Fruit fly (Drosophila melanogaster): ENCODE data around the gene CG15824.

Gene CG15824

dm6 chr2L:841708-842107, 43.2 kb downstream of the CG15824 start (continued):
- no peak for TF ChIP-seq vnd (GFP tag; IDR thresholded peaks at IDR 0.05; ENCODE audit: partially characterized antibody)
- peak; percentile 90 for TF ChIP-seq CG2120 (GFP tag; optimal IDR thresholded peaks at IDR 0.05)
- TF ChIP-seq odd (GFP tag; optimal IDR thresholded peaks at IDR 0.05) = peak; percentile 6
- TF ChIP-seq CG4404 (GFP tag; IDR thresholded peaks at IDR 0.05) = peak; percentile 74
- TF ChIP-seq hth (optimal IDR thresholded peaks at IDR 0.05) = no peak
- TF ChIP-seq pfk (GFP tag; optimal IDR thresholded peaks at IDR 0.05) = no peak
- peak; percentile 77 for TF ChIP-seq Rx (GFP tag; IDR thresholded peaks at IDR 0.05)
- TF ChIP-seq br (optimal IDR thresholded peaks at IDR 0.05) = no peak
- peak; percentile 72 for TF ChIP-seq CG13775 (GFP tag; optimal IDR thresholded peaks at IDR 0.05)
- peak; percentile 44 for TF ChIP-seq Atf3 (GFP tag; optimal IDR thresholded peaks at IDR 0.05)
- TF ChIP-seq CG14050 (GFP tag; IDR thresholded peaks at IDR 0.05) = peak; percentile 44; the same call in 2 of the 3 replicates
- TF ChIP-seq CG8089 (GFP tag; optimal IDR thresholded peaks at IDR 0.05) = peak; percentile 57
- peak; percentile 83 for TF ChIP-seq Xrp1 (GFP tag; IDR thresholded peaks at IDR 0.05)
- peak; percentile 79 for TF ChIP-seq E2f1 (GFP tag; IDR thresholded peaks at IDR 0.05)
- TF ChIP-seq CG14710 (tag; optimal IDR thresholded peaks at IDR 0.05) = peak; percentile 39
- TF ChIP-seq CG9876 (GFP tag; optimal IDR thresholded peaks at IDR 0.05) = peak; percentile 29
- TF ChIP-seq CG34422 (GFP tag; IDR thresholded peaks at IDR 0.05) = peak; percentile 68; the same call in 1 of the 3 replicates
- peak; percentile 19 for TF ChIP-seq CG12236 (GFP tag; optimal IDR thresholded peaks at IDR 0.05)
- TF ChIP-seq seq (GFP tag; IDR thresholded peaks at IDR 0.05) = peak; percentile 59; the same call in 1 of the 2 replicates
- TF ChIP-seq vfl (GFP tag; optimal IDR thresholded peaks at IDR 0.05) = peak; percentile 75
- no peak for TF ChIP-seq CG13287 (GFP tag; IDR thresholded peaks at IDR 0.05; ENCODE audit: partially characterized antibody)
- peak; percentile 70; the same call in 1 of the 3 replicates for TF ChIP-seq Mrtf (GFP tag; IDR thresholded peaks at IDR 0.05)
- peak; percentile 50 for TF ChIP-seq NC2β (GFP tag; optimal IDR thresholded peaks at IDR 0.05)
- peak; percentile 23 to 55 for TF ChIP-seq Hr51 (GFP tag; optimal IDR thresholded peaks at IDR 0.05)
- peak; percentile 44 for TF ChIP-seq Usf (GFP tag; optimal IDR thresholded peaks at IDR 0.05)
- peak; percentile 44 for TF ChIP-seq Bdp1 (GFP tag; optimal IDR thresholded peaks at IDR 0.05)
- peak; percentile 93 for TF ChIP-seq Med (GFP tag)
- TF ChIP-seq phol (tag; optimal IDR thresholded peaks at IDR 0.05) = peak; percentile 56
- TF ChIP-seq ERR (GFP tag; optimal IDR thresholded peaks at IDR 0.05) = no peak
- no peak for TF ChIP-seq CG11398 (GFP tag; optimal IDR thresholded peaks at IDR 0.05)
- no peak for TF ChIP-seq tna (GFP tag; IDR thresholded peaks at IDR 0.05; ENCODE audit: partially characterized antibody)
- no peak for TF ChIP-seq knrl (GFP tag; IDR thresholded peaks at IDR 0.05; ENCODE audit: partially characterized antibody)
- peak; percentile 42; the same call in 1 of the 2 replicates for TF ChIP-seq sim (GFP tag; IDR thresholded peaks at IDR 0.05)
- no peak for TF ChIP-seq bigmax (GFP tag; optimal IDR thresholded peaks at IDR 0.05)
- TF ChIP-seq yki (optimal IDR thresholded peaks at IDR 0.05) = no peak
- TF ChIP-seq CG10274 (GFP tag; optimal IDR thresholded peaks at IDR 0.05) = peak; percentile 55
- peak; percentile 24 for TF ChIP-seq exex (tag; optimal IDR thresholded peaks at IDR 0.05)
- peak; percentile 83 for TF ChIP-seq CG1603 (tag; optimal IDR thresholded peaks at IDR 0.05)
- TF ChIP-seq CG6854 (GFP tag; optimal IDR thresholded peaks at IDR 0.05) = peak; percentile 52
- no peak for TF ChIP-seq nerfin-2 (GFP tag; IDR thresholded peaks at IDR 0.05; ENCODE audit: partially characterized antibody)
- peak in 1 of 2 experiments; percentile 48 for TF ChIP-seq Eip74EF (GFP tag; optimal IDR thresholded peaks at IDR 0.05)
- peak; percentile 57 for TF ChIP-seq CG10147 (GFP tag; optimal IDR thresholded peaks at IDR 0.05)
- peak; percentile 51 for TF ChIP-seq tx (GFP tag; optimal IDR thresholded peaks at IDR 0.05)
- TF ChIP-seq al (GFP tag; IDR thresholded peaks at IDR 0.05) = peak; percentile 80
- TF ChIP-seq kah (GFP tag; optimal IDR thresholded peaks at IDR 0.05) = peak; percentile 11
- TF ChIP-seq Hand (GFP tag; optimal IDR thresholded peaks at IDR 0.05) = peak; percentile 64
- peak; percentile 88 for TF ChIP-seq CG14014 (GFP tag; IDR thresholded peaks at IDR 0.05)
- peak; percentile 17; the same call in 1 of the 2 replicates for TF ChIP-seq dati (GFP tag; IDR thresholded peaks at IDR 0.05)
- peak; percentile 76 for TF ChIP-seq zfh1 (GFP tag; IDR thresholded peaks at IDR 0.05)
- peak; percentile 51; the same call in 1 of the 2 replicates for TF ChIP-seq ap (GFP tag; IDR thresholded peaks at IDR 0.05)
- no peak for TF ChIP-seq Dfd (GFP tag; optimal IDR thresholded peaks at IDR 0.05)
- TF ChIP-seq CG1529 (GFP tag; optimal IDR thresholded peaks at IDR 0.05) = peak; percentile 23
